Worm (Caenorhabditis elegans): ENCODE results near the gene F53A9.3.

DNA sequence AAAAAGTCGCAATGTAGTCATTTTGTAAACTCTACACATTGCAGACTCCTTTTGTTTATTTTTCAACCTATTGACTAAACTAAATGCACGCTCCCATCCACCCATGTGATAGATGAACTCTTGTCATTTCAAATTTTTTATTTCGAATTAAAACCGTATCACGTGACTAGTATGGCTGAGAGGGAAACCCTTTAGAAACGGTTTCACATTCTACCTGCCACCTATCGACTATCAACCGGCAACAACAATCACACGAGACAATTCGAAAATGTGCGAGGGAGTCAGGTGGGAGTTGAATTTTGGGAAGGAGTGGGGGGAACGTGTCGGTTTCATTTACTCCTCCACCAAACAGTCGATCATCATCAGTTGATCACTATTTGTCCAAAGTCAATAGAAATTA is 33.6 kb upstream of the F53A9.3 start:
- TF ChIP-seq F44E2.7 (GFP tag; IDR thresholded peaks at IDR 0.05) (no peak), dpl-1 (GFP tag; optimal IDR thresholded peaks at IDR 0.05) (peak; percentile 10), pha-4 (GFP tag; IDR thresholded peaks at IDR 0.05) (no peak), pha-4 (tag; optimal IDR thresholded peaks at IDR 0.05) (no peak), nhr-237 (tag; optimal IDR thresholded peaks at IDR 0.05) (no peak), ama-1 (optimal IDR thresholded peaks at IDR 0.05) (no peak), vab-7 (GFP tag; IDR thresholded peaks at IDR 0.05) (no peak), ceh-20 (GFP tag; IDR thresholded peaks at IDR 0.05) (peak; percentile 42; the same call in 1 of the 2 replicates), nhr-76 (tag; optimal IDR thresholded peaks at IDR 0.05) (no peak)

All from whole organism, L4 larva.